Fruit fly (Drosophila melanogaster): ENCODE data around the gene CG32212.
"Not testable (repeated sequence)": the region's sequence is repeated elsewhere in the genome, so short reads cannot be mapped to it uniquely, and the experiment has no call there.

CG32212 gene

DNA sequence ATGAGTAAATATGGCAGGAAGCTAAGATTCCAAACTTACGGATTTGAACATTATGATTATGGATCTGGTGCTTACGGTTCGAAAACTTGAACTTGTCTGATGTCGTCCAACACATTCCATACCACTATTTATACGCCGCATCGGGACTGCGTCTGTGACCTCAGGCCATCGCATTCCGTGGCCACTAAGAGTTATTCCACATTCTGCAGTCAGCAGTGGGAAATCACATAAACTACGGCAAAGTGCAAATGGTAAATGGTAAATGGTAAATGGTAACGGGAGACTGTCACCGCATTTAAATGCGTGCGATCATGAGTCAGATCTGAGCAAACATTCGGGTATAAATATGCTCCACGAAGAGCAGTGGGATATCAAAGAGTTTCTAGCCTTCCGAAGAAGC is 20.4 kb upstream of the CG32212 start, which contains the start of the genes CG14096 and CG32214:
CG14096 (minus strand) TSS at position 101 of the 400 bp plus-strand sequence.
CG32214 (plus strand) TSS at position 368 of the 400 bp plus-strand sequence.
- not testable (repeated sequence) for TF ChIP-seq OdsH, GATAd, CG32264 (GFP tag; optimal IDR thresholded peaks at IDR 0.05)

DNA sequence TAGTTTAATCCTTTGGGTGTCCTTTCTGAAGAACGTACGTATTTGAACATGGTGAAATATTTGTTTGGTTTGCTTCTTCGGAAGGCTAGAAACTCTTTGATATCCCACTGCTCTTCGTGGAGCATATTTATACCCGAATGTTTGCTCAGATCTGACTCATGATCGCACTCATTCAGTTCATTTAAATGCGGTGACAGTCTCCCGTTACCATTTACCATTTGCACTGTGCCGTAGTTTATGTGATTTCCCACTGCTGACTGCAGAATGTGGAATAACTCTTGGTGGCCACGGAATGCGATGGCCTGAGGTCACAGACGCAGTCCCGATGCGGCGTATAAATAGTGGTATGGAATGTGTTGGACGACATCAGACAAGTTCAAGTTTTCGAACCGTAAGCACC is 15.2 kb upstream of the CG32212 start, which contains the start of the genes 825-Oak and CG12519:
825-Oak (minus strand) TSS at position 101 of the 400 bp plus-strand sequence.
CG12519 (plus strand) TSS at position 364 of the 400 bp plus-strand sequence.
- not testable (repeated sequence) for TF ChIP-seq CrebA (GFP tag; optimal IDR thresholded peaks at IDR 0.05; ENCODE audit: borderline replicate concordance); N (GFP tag; optimal IDR thresholded peaks at IDR 0.05); Abd-B (GFP tag; optimal IDR thresholded peaks at IDR 0.05)

DNA sequence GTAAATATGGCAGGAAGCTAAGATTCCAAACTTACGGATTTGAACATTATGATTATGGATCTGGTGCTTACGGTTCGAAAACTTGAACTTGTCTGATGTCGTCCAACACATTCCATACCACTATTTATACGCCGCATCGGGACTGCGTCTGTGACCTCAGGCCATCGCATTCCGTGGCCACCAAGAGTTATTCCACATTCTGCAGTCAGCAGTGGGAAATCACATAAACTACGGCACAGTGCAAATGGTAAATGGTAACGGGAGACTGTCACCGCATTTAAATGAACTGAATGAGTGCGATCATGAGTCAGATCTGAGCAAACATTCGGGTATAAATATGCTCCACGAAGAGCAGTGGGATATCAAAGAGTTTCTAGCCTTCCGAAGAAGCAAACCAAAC is 11.9 kb upstream of the CG32212 start, which contains the start of the genes CG18294 and CG32213:
CG18294 (minus strand) TSS at position 101 of the 400 bp plus-strand sequence.
CG32213 (plus strand) TSS at position 362 of the 400 bp plus-strand sequence.
- TF ChIP-seq dmrt93B, N, h (GFP tag; optimal IDR thresholded peaks at IDR 0.05): not testable (repeated sequence)

DNA sequence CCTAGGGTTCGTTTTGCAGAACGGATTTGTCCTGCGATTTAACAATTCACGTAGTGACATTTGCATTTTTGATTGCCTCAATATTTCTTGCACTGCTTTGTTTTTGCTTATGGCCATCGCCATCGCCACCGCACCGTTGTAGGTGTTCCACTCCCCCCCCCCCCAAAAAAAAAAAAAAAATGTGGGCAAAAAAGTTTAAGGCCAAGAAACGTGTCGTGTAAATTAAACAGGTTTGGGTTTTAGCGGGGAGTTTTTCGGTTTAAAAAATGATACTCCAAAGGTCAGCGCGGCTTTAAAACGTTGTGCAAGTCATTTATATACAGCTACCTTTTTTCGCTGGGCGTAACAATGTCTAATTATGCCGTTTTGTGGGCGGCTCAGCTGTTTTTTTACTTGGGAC is 6.2 kb upstream of the CG32212 start:
- TF ChIP-seq Jra (GFP tag; optimal IDR thresholded peaks at IDR 0.05) (no peak), Hr78 (GFP tag; optimal IDR thresholded peaks at IDR 0.05) (no peak), Rel (GFP tag; optimal IDR thresholded peaks at IDR 0.05) (no peak), Rel (tag; optimal IDR thresholded peaks at IDR 0.05) (peak; percentile 62), foxo (GFP tag; optimal IDR thresholded peaks at IDR 0.05) (no peak), fru (GFP tag; optimal IDR thresholded peaks at IDR 0.05) (no peak), Dif (GFP tag; optimal IDR thresholded peaks at IDR 0.05; ENCODE audit: partially characterized antibody) (no peak), Hnf4 (GFP tag; optimal IDR thresholded peaks at IDR 0.05) (no peak), dl (GFP tag; optimal IDR thresholded peaks at IDR 0.05; ENCODE audit: insufficient read depth in 1 of 2, partially characterized antibody in 2 of 2) (no peak), lola (GFP tag; optimal IDR thresholded peaks at IDR 0.05) (no peak), rgr (GFP tag; optimal IDR thresholded peaks at IDR 0.05) (no peak), Hr83 (GFP tag; optimal IDR thresholded peaks at IDR 0.05; ENCODE audit: poor library complexity, severe bottlenecking) (no peak), jim (GFP tag; optimal IDR thresholded peaks at IDR 0.05) (peak; percentile 53), Vsx2 (GFP tag; optimal IDR thresholded peaks at IDR 0.05; ENCODE audit: partially characterized antibody) (no peak), sage (GFP tag; optimal IDR thresholded peaks at IDR 0.05) (no peak), ey (GFP tag; optimal IDR thresholded peaks at IDR 0.05) (no peak)

DNA sequence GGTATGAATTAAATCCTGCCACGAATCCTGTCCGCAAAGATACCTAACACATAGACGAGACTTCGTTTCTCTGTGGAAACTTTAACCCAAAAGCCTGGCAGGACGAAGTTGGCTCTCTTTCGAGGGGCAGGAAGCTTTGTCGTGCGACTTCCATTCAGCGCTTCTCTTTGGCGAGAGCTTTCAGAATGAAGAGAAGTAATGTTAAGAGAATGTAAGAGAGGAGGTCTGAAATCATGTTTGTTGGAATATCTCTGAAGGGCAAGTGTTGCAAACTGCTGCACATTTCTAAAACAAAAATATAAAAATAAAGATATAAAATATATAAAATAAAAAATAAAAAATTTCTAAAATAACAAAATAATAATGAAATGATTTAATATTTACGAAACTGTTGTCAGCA is 5.3 kb upstream of the CG32212 start:
- TF ChIP-seq CG9705 (GFP tag; optimal IDR thresholded peaks at IDR 0.05) (no peak), Hnf4 (GFP tag; optimal IDR thresholded peaks at IDR 0.05) (no peak), Hr78 (GFP tag; optimal IDR thresholded peaks at IDR 0.05) (no peak), sv (GFP tag; optimal IDR thresholded peaks at IDR 0.05) (no peak), psq (GFP tag; optimal IDR thresholded peaks at IDR 0.05) (no peak), Jra (GFP tag; optimal IDR thresholded peaks at IDR 0.05) (no peak), Dif (GFP tag; optimal IDR thresholded peaks at IDR 0.05; ENCODE audit: partially characterized antibody) (no peak), lola (GFP tag; optimal IDR thresholded peaks at IDR 0.05) (no peak), jim (GFP tag; optimal IDR thresholded peaks at IDR 0.05) (no peak), foxo (GFP tag; optimal IDR thresholded peaks at IDR 0.05) (no peak), GATAd (GFP tag; optimal IDR thresholded peaks at IDR 0.05) (no peak), N (GFP tag; optimal IDR thresholded peaks at IDR 0.05) (no peak), rgr (GFP tag; optimal IDR thresholded peaks at IDR 0.05) (no peak), Sp1 (GFP tag; optimal IDR thresholded peaks at IDR 0.05) (no peak), fru (GFP tag; optimal IDR thresholded peaks at IDR 0.05) (no peak), pan (optimal IDR thresholded peaks at IDR 0.05) (no peak), brk (GFP tag; optimal IDR thresholded peaks at IDR 0.05) (no peak)
